Worm (Caenorhabditis elegans) whole organism, midembryonic: ENCODE data around the gene com-1.

Experiments
- T22C8.4 ChIP-seq: fragments of 200-800 bp; sonication (Bioruptor generic); IDR thresholded peaks from 2 replicates; pipeline ENCODE4 v1.3.6; 2022; ENCODE audit warnings: missing genetic modification characterization, missing compliant biosample characterization
- cog-1 ChIP-seq: sonication (generic microtip); optimal IDR thresholded peaks from 2 replicates; lab custom pipeline; 2016; ENCODE audit warnings: missing genetic modification characterization, missing compliant biosample characterization
- flt-1 ChIP-seq: fragments of 200-800 bp; sonication (Bioruptor generic); IDR thresholded peaks from 2 replicates; pipeline ENCODE4 v1.3.6; 2022; ENCODE audit warnings: missing genetic modification characterization, missing compliant biosample characterization
- klf-2 ChIP-seq: fragments of 200-800 bp; sonication (Bioruptor generic); conservative IDR thresholded peaks from 2 replicates; pipeline ENCODE4 v1.3.6; 2022; ENCODE audit warnings: missing genetic modification reagents, missing genetic modification characterization, missing compliant biosample characterization
- med-1 ChIP-seq: sonication (generic microtip); optimal IDR thresholded peaks from 2 replicates; lab custom pipeline; 2017; ENCODE audit warnings: missing genetic modification characterization, mild to moderate bottlenecking, missing compliant biosample characterization, antibody characterized with exemption, missing genetic modification reagents; ENCODE audit not compliant: insufficient read depth
- ref-1 ChIP-seq: fragments of 200-800 bp; sonication (Bioruptor generic); conservative IDR thresholded peaks from 2 replicates; pipeline ENCODE4 v1.3.6; 2022; ENCODE audit warnings: missing genetic modification reagents, missing genetic modification characterization, missing compliant biosample characterization
- tab-1 ChIP-seq: fragments of 200-800 bp; sonication (Bioruptor generic); IDR thresholded peaks from 2 replicates; pipeline ENCODE4 v1.3.6; 2022; ENCODE audit warnings: missing genetic modification characterization, missing compliant biosample characterization
- ztf-23 ChIP-seq: fragments of 200-800 bp; sonication (Bioruptor generic); IDR thresholded peaks from 2 replicates; pipeline ENCODE4 v1.3.6; 2022; ENCODE audit warnings: missing genetic modification reagents, missing genetic modification characterization, missing compliant biosample characterization
- ztf-29 ChIP-seq: fragments of 200-800 bp; sonication (Bioruptor generic); IDR thresholded peaks from 2 replicates; pipeline ENCODE4 v1.3.6; 2022; ENCODE audit warnings: missing genetic modification reagents, missing genetic modification characterization, missing compliant biosample characterization

DNA sequence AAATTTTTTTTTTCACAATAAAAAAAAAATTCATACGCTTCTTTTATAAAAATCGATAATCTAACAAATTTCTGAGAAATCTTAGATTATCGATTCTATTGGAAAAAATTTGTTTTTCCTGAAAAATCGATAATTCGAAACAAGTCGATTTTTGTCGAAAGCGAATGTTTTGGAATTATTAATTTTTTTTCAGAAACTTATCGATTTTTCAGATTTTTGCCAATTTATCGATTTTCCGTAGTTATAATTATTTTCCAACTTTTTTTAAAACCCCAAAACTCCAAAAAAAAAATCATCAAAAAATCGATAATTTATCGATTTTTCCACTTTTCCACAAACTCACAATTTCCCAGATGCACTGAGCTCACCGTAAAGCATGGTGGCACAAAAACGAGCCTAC, 34.8 kb upstream of the com-1 start:
- TF ChIP-seq flt-1 (GFP tag; lab: Robert Waterston, UW) = no peak
- TF ChIP-seq T22C8.4 (GFP tag; lab: Robert Waterston, UW) = peak; percentile 84
- TF ChIP-seq ztf-29 (GFP tag; lab: Robert Waterston, UW) = no peak
- TF ChIP-seq cog-1 (tag; lab: Kevin White, UChicago) = no peak
- no peak for TF ChIP-seq klf-2 (GFP tag; lab: Robert Waterston, UW)
- TF ChIP-seq med-1 = no peak
- TF ChIP-seq ref-1 (GFP tag; lab: Robert Waterston, UW) = no peak
- TF ChIP-seq tab-1 = no peak
- no peak for TF ChIP-seq ztf-23 (GFP tag; lab: Robert Waterston, UW)
